Worm (Caenorhabditis elegans) whole organism, young adult: ENCODE results near the gene str-238.

Experiments
- B0035.1 ChIP-seq: sonication (generic microtip); optimal IDR thresholded peaks from 2 replicates; lab custom pipeline; 2016; ENCODE audit warnings: missing genetic modification characterization, mild to moderate bottlenecking, missing compliant biosample characterization, missing genotype, missing genetic modification reagents
- F33H1.4 ChIP-seq: fragments of 200-800 bp; sonication (Bioruptor generic); IDR thresholded peaks from 2 replicates; pipeline ENCODE4 v1.3.6; 2022; ENCODE audit warnings: missing genetic modification reagents, missing genetic modification characterization, missing compliant biosample characterization
- F49E8.2 ChIP-seq: sonication (generic microtip); optimal IDR thresholded peaks from 3 replicates; lab custom pipeline; 2017; ENCODE audit warnings: missing genetic modification characterization, mild to moderate bottlenecking, missing compliant biosample characterization, antibody characterized with exemption, moderate library complexity; ENCODE audit not compliant: insufficient read depth
- F52B5.7 ChIP-seq: sonication (generic microtip); optimal IDR thresholded peaks from 2 replicates; lab custom pipeline; 2016; ENCODE audit warnings: mild to moderate bottlenecking, missing genetic modification characterization, missing compliant biosample characterization
- F57A8.1 ChIP-seq: fragments of 200-800 bp; sonication (Bioruptor generic); optimal IDR thresholded peaks from 2 replicates; lab custom pipeline; 2018; ENCODE audit warnings: mild to moderate bottlenecking, missing genetic modification characterization, moderate library complexity, missing compliant biosample characterization
- Y53F4B.3 ChIP-seq: fragments of 200-800 bp; sonication (Bioruptor generic); IDR thresholded peaks from 2 replicates; pipeline ENCODE4 v1.3.6; 2022; ENCODE audit warnings: missing genetic modification reagents, missing genetic modification characterization, missing compliant biosample characterization
- atf-7 ChIP-seq: sonication (generic microtip); optimal IDR thresholded peaks from 2 replicates; lab custom pipeline; 2017; ENCODE audit warnings: mild to moderate bottlenecking, missing genetic modification characterization, missing compliant biosample characterization
- attf-3 ChIP-seq: fragments of 200-800 bp; sonication (Bioruptor generic); conservative IDR thresholded peaks from 2 replicates; pipeline ENCODE4 v1.3.6; 2022; ENCODE audit warnings: missing genetic modification reagents, missing genetic modification characterization, missing compliant biosample characterization
- bed-1 ChIP-seq: fragments of 200-800 bp; sonication (Bioruptor generic); IDR thresholded peaks from 2 replicates; pipeline ENCODE4 v1.3.6; 2022; ENCODE audit warnings: missing genetic modification reagents, missing genetic modification characterization, missing compliant biosample characterization
- bed-2 ChIP-seq: fragments of 200-800 bp; sonication (Bioruptor generic); IDR thresholded peaks from 2 replicates; pipeline ENCODE4 v1.3.6; 2022; ENCODE audit warnings: missing genetic modification reagents, missing genetic modification characterization, missing compliant biosample characterization
- ccch-3 ChIP-seq: fragments of 200-800 bp; sonication (Bioruptor generic); optimal IDR thresholded peaks from 2 replicates; lab custom pipeline; 2018; ENCODE audit warnings: mild to moderate bottlenecking, missing genetic modification characterization, missing compliant biosample characterization
- cebp-2 ChIP-seq: fragments of 200-800 bp; sonication (Bioruptor generic); IDR thresholded peaks from 2 replicates; pipeline ENCODE4 v1.3.6; 2022; ENCODE audit warnings: missing genetic modification characterization, missing compliant biosample characterization
- ceh-100 ChIP-seq: fragments of 200-800 bp; sonication (Bioruptor generic); IDR thresholded peaks from 2 replicates; pipeline ENCODE4 v1.3.6; 2022; ENCODE audit warnings: missing genetic modification reagents, missing genetic modification characterization, missing compliant biosample characterization
- ceh-27 ChIP-seq: fragments of 200-800 bp; sonication (Bioruptor generic); optimal IDR thresholded peaks from 2 replicates; lab custom pipeline; 2018; ENCODE audit warnings: mild to moderate bottlenecking, missing genetic modification characterization, moderate library complexity, missing compliant biosample characterization
- ceh-79 ChIP-seq: sonication (generic microtip); optimal IDR thresholded peaks from 2 replicates; lab custom pipeline; 2017; ENCODE audit warnings: mild to moderate bottlenecking, missing genetic modification characterization, missing compliant biosample characterization
- ceh-91 ChIP-seq: fragments of 200-800 bp; sonication (Bioruptor generic); IDR thresholded peaks from 2 replicates; pipeline ENCODE4 v1.3.6; 2022; ENCODE audit warnings: missing genetic modification reagents, missing genetic modification characterization, missing compliant biosample characterization
- chd-7 ChIP-seq: sonication (generic microtip); optimal IDR thresholded peaks from 2 replicates; lab custom pipeline; 2016; ENCODE audit warnings: mild to moderate bottlenecking, missing genetic modification characterization, moderate library complexity, missing compliant biosample characterization
- egl-44 ChIP-seq: fragments of 200-800 bp; sonication (Bioruptor generic); IDR thresholded peaks from 2 replicates; pipeline ENCODE4 v1.3.6; 2022; ENCODE audit warnings: missing genetic modification reagents, missing genetic modification characterization, missing compliant biosample characterization
- egrh-3 ChIP-seq: fragments of 200-800 bp; sonication (Bioruptor generic); IDR thresholded peaks from 2 replicates; pipeline ENCODE4 v1.3.6; 2022; ENCODE audit warnings: missing genetic modification reagents, missing genetic modification characterization, missing compliant biosample characterization
- fkh-3 ChIP-seq: sonication (generic microtip); optimal IDR thresholded peaks from 2 replicates; lab custom pipeline; 2016; ENCODE audit warnings: mild to moderate bottlenecking, missing genetic modification characterization, missing compliant biosample characterization
- gei-17 ChIP-seq: fragments of 200-800 bp; sonication (Bioruptor generic); optimal IDR thresholded peaks from 2 replicates; lab custom pipeline; 2018; ENCODE audit warnings: mild to moderate bottlenecking, missing genetic modification characterization, missing compliant biosample characterization
- him-1 ChIP-seq: sonication (generic microtip); optimal IDR thresholded peaks from 2 replicates; lab custom pipeline; 2016; ENCODE audit warnings: missing genotype, missing genetic modification reagents, missing genetic modification characterization, missing compliant biosample characterization
- hlh-26 ChIP-seq: fragments of 200-800 bp; sonication (Bioruptor generic); conservative IDR thresholded peaks from 2 replicates; pipeline ENCODE4 v1.3.6; 2022; ENCODE audit warnings: missing genetic modification reagents, missing genetic modification characterization, missing compliant biosample characterization
- hmg-20 ChIP-seq: fragments of 200-800 bp; sonication (Bioruptor generic); IDR thresholded peaks from 2 replicates; pipeline ENCODE4 v1.3.6; 2022; ENCODE audit warnings: missing genetic modification reagents, missing genetic modification characterization, missing compliant biosample characterization
- hsf-1 ChIP-seq: fragments of 200-800 bp; sonication (Bioruptor generic); IDR thresholded peaks from 2 replicates; pipeline ENCODE4 v1.3.6; 2022; ENCODE audit warnings: missing genetic modification reagents, missing genetic modification characterization, missing compliant biosample characterization
- let-526 ChIP-seq: fragments of 200-800 bp; sonication (Bioruptor generic); IDR thresholded peaks from 2 replicates; pipeline ENCODE4 v1.3.6; 2022; ENCODE audit warnings: missing genetic modification reagents, missing genetic modification characterization, missing compliant biosample characterization
- lin-26 ChIP-seq: fragments of 200-800 bp; sonication (Bioruptor generic); IDR thresholded peaks from 2 replicates; pipeline ENCODE4 v1.3.6; 2022; ENCODE audit warnings: missing genetic modification reagents, missing genetic modification characterization, missing compliant biosample characterization
- lin-40 ChIP-seq: sonication (generic microtip); optimal IDR thresholded peaks from 2 replicates; lab custom pipeline; 2016; ENCODE audit warnings: missing genetic modification characterization, mild to moderate bottlenecking, missing compliant biosample characterization, missing genotype, missing genetic modification reagents
- lsy-27 ChIP-seq: sonication (generic microtip); optimal IDR thresholded peaks from 2 replicates; lab custom pipeline; 2017; ENCODE audit warnings: missing genetic modification characterization, mild to moderate bottlenecking, missing compliant biosample characterization, antibody characterized with exemption, missing genotype, borderline replicate concordance; ENCODE audit not compliant: insufficient read depth
- madf-10 ChIP-seq: sonication (generic microtip); optimal IDR thresholded peaks from 2 replicates; lab custom pipeline; 2016; ENCODE audit warnings: mild to moderate bottlenecking, missing genetic modification characterization, missing compliant biosample characterization
- mel-28 ChIP-seq: sonication (generic microtip); optimal IDR thresholded peaks from 2 replicates; lab custom pipeline; 2016; ENCODE audit warnings: borderline replicate concordance, mild to moderate bottlenecking, missing genetic modification characterization, missing compliant biosample characterization
- mxl-1 ChIP-seq: sonication (generic microtip); optimal IDR thresholded peaks from 2 replicates; lab custom pipeline; 2016; ENCODE audit warnings: missing genetic modification characterization, missing compliant biosample characterization
- nfya-2 ChIP-seq: fragments of 200-800 bp; sonication (Bioruptor generic); IDR thresholded peaks from 2 replicates; pipeline ENCODE4 v1.3.6; 2022; ENCODE audit warnings: missing genetic modification reagents, missing genetic modification characterization, missing compliant biosample characterization
- nhr-179 ChIP-seq: sonication (generic microtip); optimal IDR thresholded peaks from 2 replicates; lab custom pipeline; 2016; ENCODE audit warnings: mild to moderate bottlenecking, missing genetic modification characterization, missing compliant biosample characterization
- repo-1 ChIP-seq: sonication (generic microtip); optimal IDR thresholded peaks from 2 replicates; lab custom pipeline; 2017; ENCODE audit warnings: mild to moderate bottlenecking, missing genetic modification characterization, missing compliant biosample characterization
- rpc-1 ChIP-seq, 2 experiments: fragments of 150-350 bp in 1 of 2; sonication (generic microtip) in 1 of 2; optimal IDR thresholded peaks; 2 replicates each; lab custom pipeline; 2014 to 2018; ENCODE audit warnings: missing biosample characterization in 1 of 2, missing genetic modification characterization in 1 of 2, missing genetic modification reagents in 1 of 2, missing genotype in 1 of 2
- snpc-1.1 ChIP-seq: sonication (generic microtip); optimal IDR thresholded peaks from 2 replicates; lab custom pipeline; 2017; ENCODE audit warnings: missing genetic modification characterization, mild to moderate bottlenecking, missing compliant biosample characterization, antibody characterized with exemption, moderate library complexity, missing genotype, missing genetic modification reagents; ENCODE audit not compliant: insufficient read depth
- snpc-4 ChIP-seq, 5 experiments: fragments of 150-350 bp in 1 of 5; sonication (generic microtip) in 4 of 5; optimal IDR thresholded peaks; 2 replicates each; lab custom pipeline; 2014 to 2018; ENCODE audit warnings: missing genetic modification characterization in 5 of 5, missing biosample characterization in 3 of 5, antibody characterized with exemption in 2 of 5, mild to moderate bottlenecking in 2 of 5, missing compliant biosample characterization in 2 of 5, missing genotype in 2 of 5, moderate library complexity in 2 of 5, missing genetic modification reagents in 1 of 5
- tbp1 ChIP-seq: fragments of 200-800 bp; sonication (Bioruptor generic); optimal IDR thresholded peaks from 2 replicates; lab custom pipeline; 2018; ENCODE audit warnings: mild to moderate bottlenecking, missing genetic modification characterization, missing compliant biosample characterization
- zim-3 ChIP-seq: sonication (generic microtip); optimal IDR thresholded peaks from 2 replicates; lab custom pipeline; 2017; ENCODE audit warnings: mild to moderate bottlenecking, missing genetic modification characterization, moderate library complexity, missing compliant biosample characterization
- ztf-18 ChIP-seq: sonication (generic microtip); optimal IDR thresholded peaks from 2 replicates; lab custom pipeline; 2016; ENCODE audit warnings: missing genotype, mild to moderate bottlenecking, missing genetic modification characterization, missing compliant biosample characterization
- ztf-22 ChIP-seq: fragments of 200-800 bp; sonication (Bioruptor generic); optimal IDR thresholded peaks from 2 replicates; lab custom pipeline; 2018; ENCODE audit warnings: mild to moderate bottlenecking, missing genetic modification characterization, moderate library complexity, missing compliant biosample characterization
- ztf-25 ChIP-seq: fragments of 200-800 bp; sonication (Bioruptor generic); IDR thresholded peaks from 2 replicates; pipeline ENCODE4 v1.3.6; 2022; ENCODE audit warnings: missing genetic modification reagents, missing genetic modification characterization, missing compliant biosample characterization
- ztf-28 ChIP-seq: fragments of 200-800 bp; sonication (Bioruptor generic); IDR thresholded peaks from 2 replicates; pipeline ENCODE4 v1.3.6; 2022; ENCODE audit warnings: missing genetic modification reagents, missing genetic modification characterization, missing compliant biosample characterization
- ztf-3 ChIP-seq: fragments of 200-800 bp; sonication (Bioruptor generic); optimal IDR thresholded peaks from 2 replicates; lab custom pipeline; 2018; ENCODE audit warnings: mild to moderate bottlenecking, missing genetic modification characterization, missing compliant biosample characterization

Gene str-238

ce11 chrV:723895-724352 is 40.9 kb upstream of the str-238 start, which contains the start of gene fbxb-72 (continued):
- TF ChIP-seq ceh-27 (GFP tag; lab: Kevin White, UChicago) (peak; percentile 22), madf-10 (tag; lab: Kevin White, UChicago) (peak; percentile 66), snpc-4 (GFP tag; optimal IDR thresholded peaks at IDR 0.05; lab: Kevin White, UChicago) (no peak), snpc-4 (tag; optimal IDR thresholded peaks at IDR 0.05; lab: Kevin White, UChicago) (peak in 3 of 4 experiments; percentile 1 to 41 (median 34)), cebp-2 (GFP tag; lab: Robert Waterston, UW) (no peak), lin-26 (GFP tag; lab: Robert Waterston, UW) (peak; percentile 32; the same call in 1 of the 2 replicates), F49E8.2 (tag; lab: Kevin White, UChicago) (no peak), bed-1 (GFP tag; lab: Robert Waterston, UW) (no peak), rpc-1 (optimal IDR thresholded peaks at IDR 0.05; lab: Kevin White, UChicago) (no peak), rpc-1 (tag; optimal IDR thresholded peaks at IDR 0.05; lab: Kevin White, UChicago) (no peak), lin-40 (tag; lab: Kevin White, UChicago) (peak; percentile 75), F33H1.4 (GFP tag; lab: Robert Waterston, UW) (no peak), F52B5.7 (tag; lab: Kevin White, UChicago) (peak; percentile 84), let-526 (GFP tag; lab: Robert Waterston, UW) (0 out of 2 replicates have a peak, but pooled peaks have one; percentile 11), nhr-179 (tag; lab: Kevin White, UChicago) (no peak), him-1 (no peak), ztf-18 (no peak), hlh-26 (GFP tag; lab: Robert Waterston, UW) (no peak), ztf-22 (GFP tag; lab: Kevin White, UChicago) (peak; percentile 65), bed-2 (no peak), tbp1 (GFP tag; lab: Kevin White, UChicago) (peak; percentile 51), ztf-28 (GFP tag; lab: Robert Waterston, UW) (no peak), chd-7 (tag; lab: Kevin White, UChicago) (peak; percentile 77)

- TF ChIP-seq hmg-20 (GFP tag; lab: Robert Waterston, UW), result no peak
- TF ChIP-seq Y53F4B.3, result 0 out of 2 replicates have a peak, but pooled peaks have one; percentile 6
- no peak for TF ChIP-seq tbp1 (GFP tag; lab: Kevin White, UChicago)
- TF ChIP-seq repo-1 (tag; lab: Kevin White, UChicago), result peak; percentile 61
- peak; percentile 28 for TF ChIP-seq ccch-3 (GFP tag; lab: Kevin White, UChicago)
- TF ChIP-seq lsy-27 (tag; lab: Kevin White, UChicago), result no peak
- TF ChIP-seq ztf-3 (GFP tag; lab: Kevin White, UChicago), result no peak
- TF ChIP-seq him-1, result no peak
- TF ChIP-seq hsf-1, result no peak; the same call in 1 of the 2 replicates
- no peak for TF ChIP-seq mxl-1 (tag; lab: Kevin White, UChicago)
- no peak for TF ChIP-seq egl-44 (GFP tag; lab: Robert Waterston, UW)
- TF ChIP-seq ztf-18, result no peak
- no peak for TF ChIP-seq B0035.1 (tag; lab: Kevin White, UChicago)
- TF ChIP-seq lin-26 (GFP tag; lab: Robert Waterston, UW), result peak; percentile 60
- TF ChIP-seq atf-7 (tag; lab: Kevin White, UChicago), result no peak
- no peak for TF ChIP-seq hlh-26 (GFP tag; lab: Robert Waterston, UW)
- TF ChIP-seq fkh-3 (tag; lab: Kevin White, UChicago), result no peak
- no peak for TF ChIP-seq ztf-25 (GFP tag; lab: Robert Waterston, UW)
- TF ChIP-seq mel-28, result no peak
- peak; percentile 62; the same call in 1 of the 2 replicates for TF ChIP-seq egrh-3
- TF ChIP-seq snpc-1.1 (tag; lab: Kevin White, UChicago), result no peak
- peak; percentile 54 for TF ChIP-seq zim-3 (tag; lab: Kevin White, UChicago)
- no peak for TF ChIP-seq F57A8.1
- TF ChIP-seq ceh-91 (GFP tag; lab: Robert Waterston, UW), result no peak
- TF ChIP-seq nfya-2 (GFP tag; lab: Robert Waterston, UW), result no peak
- no peak for TF ChIP-seq ceh-79 (tag; lab: Kevin White, UChicago)
- no peak for TF ChIP-seq ceh-100
- TF ChIP-seq gei-17 (GFP tag; lab: Kevin White, UChicago), result no peak
- TF ChIP-seq attf-3 (GFP tag; lab: Robert Waterston, UW), result no peak
Observed at ce11 chrV:724470-724890, 40.4 kb upstream of the str-238 start.
